Fruit fly (Drosophila melanogaster): ENCODE results near the gene CG13615.

Gene CG13615

DNA sequence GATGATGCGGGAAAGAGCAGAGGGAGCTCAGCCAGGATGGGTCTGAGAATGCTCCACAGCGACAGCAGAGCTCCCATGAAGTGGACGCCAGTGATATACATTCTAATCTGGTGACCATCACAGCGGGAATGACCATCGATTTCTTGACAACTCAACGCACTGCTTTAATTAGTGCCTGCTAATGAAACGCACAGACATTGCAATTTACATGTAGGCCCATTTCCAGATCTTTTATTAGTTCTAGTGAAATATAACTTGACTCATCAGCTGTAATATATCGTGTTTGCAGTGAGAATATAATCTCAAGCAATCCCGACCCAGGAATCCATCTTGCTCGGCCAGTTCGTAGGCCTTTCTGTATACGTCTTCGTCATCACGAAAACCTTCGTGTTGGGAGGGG lies 23.2 kb upstream of the CG13615 start, which contains the start of gene CG42811:
Gene CG42811, minus strand, starts transcription at position 101 of the 400 bp plus-strand sequence.
- no peak for TF ChIP-seq CG6689 (GFP tag; IDR thresholded peaks at IDR 0.05)
- TF ChIP-seq sna (GFP tag; IDR thresholded peaks at IDR 0.05; ENCODE audit: partially characterized antibody): no peak
- peak; percentile 5 for TF ChIP-seq Ets65A (GFP tag)
- TF ChIP-seq D (optimal IDR thresholded peaks at IDR 0.05): no peak
- TF ChIP-seq D (GFP tag; optimal IDR thresholded peaks at IDR 0.05): no peak

DNA sequence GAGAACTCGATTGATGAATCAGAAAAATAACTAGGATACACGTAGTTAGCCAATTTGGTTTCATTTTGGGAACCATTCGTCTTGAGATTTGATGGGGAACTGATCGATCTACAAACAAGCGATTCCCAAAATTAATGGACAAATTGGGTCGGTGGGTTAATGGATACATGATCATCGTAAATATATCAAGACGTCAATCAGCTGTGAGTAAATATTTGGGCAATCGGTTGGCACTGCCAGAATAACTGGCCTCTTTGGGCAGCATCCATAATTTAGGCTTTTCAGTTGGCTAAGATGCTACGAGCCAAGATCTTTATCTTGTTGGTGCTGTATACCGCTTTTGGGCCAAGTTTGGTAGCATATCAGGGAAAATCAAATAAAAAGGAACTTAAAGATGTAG lies 22.3 kb upstream of the CG13615 start, which contains the start of the genes CG42812 and CG33341:
Gene CG42812, minus strand, starts transcription at position 101 of the 400 bp plus-strand sequence.
Gene CG33341, plus strand, starts transcription at position 295 of the 400 bp plus-strand sequence.
- TF ChIP-seq gcm2 (GFP tag; optimal IDR thresholded peaks at IDR 0.05) (no peak), tgo (GFP tag; IDR thresholded peaks at IDR 0.05) (no peak), sqz (GFP tag; optimal IDR thresholded peaks at IDR 0.05) (no peak), CG2116 (GFP tag; optimal IDR thresholded peaks at IDR 0.05) (no peak), Rfx (GFP tag; IDR thresholded peaks at IDR 0.05) (no peak), CG8944 (GFP tag; optimal IDR thresholded peaks at IDR 0.05) (no peak), Vsx1 (GFP tag; optimal IDR thresholded peaks at IDR 0.05) (no peak), CG1024 (GFP tag; IDR thresholded peaks at IDR 0.05) (no peak), CG4617 (GFP tag; optimal IDR thresholded peaks at IDR 0.05; ENCODE audit: borderline replicate concordance) (no peak), CG2712 (tag; optimal IDR thresholded peaks at IDR 0.05) (no peak), Blimp-1 (GFP tag; optimal IDR thresholded peaks at IDR 0.05) (no peak), hb (GFP tag; IDR thresholded peaks at IDR 0.05; ENCODE audit: partially characterized antibody) (no peak), CG15269 (tag; optimal IDR thresholded peaks at IDR 0.05) (no peak), fru (optimal IDR thresholded peaks at IDR 0.05) (no peak), CG1647 (GFP tag; optimal IDR thresholded peaks at IDR 0.05) (no peak)

DNA sequence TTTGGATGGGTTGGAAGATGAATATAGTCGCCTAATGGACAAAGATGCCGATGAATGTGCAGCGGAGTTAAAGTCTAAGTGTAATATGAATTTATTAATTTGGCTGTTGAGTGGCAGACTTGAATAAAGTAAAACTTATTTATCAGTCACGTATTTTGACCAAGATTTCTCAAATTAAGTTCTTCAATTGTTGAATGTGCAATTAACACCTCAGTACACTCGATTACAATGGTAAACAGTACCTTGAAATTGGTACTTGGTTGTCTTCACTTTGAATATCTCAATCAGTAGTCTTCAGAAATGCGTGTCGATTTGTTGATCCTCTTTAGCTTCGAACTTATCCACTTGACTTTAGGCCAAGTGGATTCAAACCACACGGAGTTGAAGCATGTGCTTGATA lies 21.1 kb upstream of the CG13615 start, which contains the start of gene CG13614:
Gene CG13614, plus strand, starts transcription at position 301 of the 400 bp plus-strand sequence.
- TF ChIP-seq Sin3A (optimal IDR thresholded peaks at IDR 0.05) (no peak), CG12942 (GFP tag; optimal IDR thresholded peaks at IDR 0.05) (no peak), CG14965 (GFP tag; optimal IDR thresholded peaks at IDR 0.05; ENCODE audit: borderline replicate concordance) (no peak), CG42726 (GFP tag; IDR thresholded peaks at IDR 0.05; ENCODE audit: partially characterized antibody) (no peak), gfzf (GFP tag; optimal IDR thresholded peaks at IDR 0.05) (no peak), D19B (GFP tag; optimal IDR thresholded peaks at IDR 0.05) (no peak), cad (GFP tag; optimal IDR thresholded peaks at IDR 0.05) (no peak), Dbx (GFP tag; IDR thresholded peaks at IDR 0.05) (no peak), sna (GFP tag; IDR thresholded peaks at IDR 0.05; ENCODE audit: partially characterized antibody) (no peak)

DNA sequence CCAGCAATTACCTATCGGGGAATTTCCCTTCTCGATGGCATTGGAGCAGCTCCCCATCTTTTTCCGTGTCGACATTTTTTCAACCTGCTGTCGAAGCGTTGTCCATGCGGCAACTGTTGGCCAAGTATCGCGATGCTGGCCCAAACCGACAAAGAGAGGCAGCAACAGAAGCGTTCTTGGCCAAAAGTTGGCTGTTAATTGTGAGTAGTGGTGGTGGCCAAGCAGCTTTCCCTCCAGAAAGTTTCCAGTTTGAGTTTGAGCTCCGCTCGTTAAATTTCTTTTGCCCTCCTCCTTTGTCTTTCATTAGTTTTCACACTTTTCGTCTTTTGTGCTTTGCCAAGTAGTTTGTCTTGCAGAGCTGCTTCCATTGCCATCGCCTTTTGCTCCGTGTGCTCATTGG lies 17.7 kb upstream of the CG13615 start, which contains the start of gene CG17782:
Gene CG17782, minus strand, starts transcription at position 101 of the 400 bp plus-strand sequence.
- TF ChIP-seq D19A (tag; optimal IDR thresholded peaks at IDR 0.05) (no peak), shn (GFP tag; optimal IDR thresholded peaks at IDR 0.05) (no peak), Myb (GFP tag; optimal IDR thresholded peaks at IDR 0.05) (no peak), wor (GFP tag; IDR thresholded peaks at IDR 0.05) (no peak), ham (GFP tag; IDR thresholded peaks at IDR 0.05) (no peak), dm (GFP tag; optimal IDR thresholded peaks at IDR 0.05) (no peak), Rfx (GFP tag; IDR thresholded peaks at IDR 0.05) (no peak), CG3726 (GFP tag; IDR thresholded peaks at IDR 0.05) (no peak), Ptx1 (GFP tag; IDR thresholded peaks at IDR 0.05) (no peak), cad (GFP tag; optimal IDR thresholded peaks at IDR 0.05) (no peak), sug (tag; optimal IDR thresholded peaks at IDR 0.05) (no peak), gsb-n (tag; optimal IDR thresholded peaks at IDR 0.05) (no peak), Stat92E (GFP tag; optimal IDR thresholded peaks at IDR 0.05) (no peak)
